Worm (Caenorhabditis elegans) whole organism, young adult: ENCODE data around the gene T05H10.4.

ENCODE experiments used
- B0019.2 ChIP-seq: fragments of 200-800 bp; sonication (Bioruptor generic); conservative IDR thresholded peaks from 2 replicates; pipeline ENCODE4 v1.3.6; 2022; ENCODE audit warnings: missing genetic modification reagents, missing genetic modification characterization, missing compliant biosample characterization
- B0035.1 ChIP-seq: sonication (generic microtip); optimal IDR thresholded peaks from 2 replicates; lab custom pipeline; 2016; ENCODE audit warnings: missing genetic modification characterization, mild to moderate bottlenecking, missing compliant biosample characterization, missing genotype, missing genetic modification reagents
- C06A6.2 ChIP-seq: fragments of 200-800 bp; sonication (Bioruptor generic); conservative IDR thresholded peaks from 2 replicates; pipeline ENCODE4 v1.3.6; 2022; ENCODE audit warnings: missing genetic modification characterization, missing compliant biosample characterization
- C17E4.6 ChIP-seq: fragments of 200-800 bp; sonication (Bioruptor generic); IDR thresholded peaks from 2 replicates; pipeline ENCODE4 v1.3.6; 2022; ENCODE audit warnings: missing genetic modification reagents, missing genetic modification characterization, missing compliant biosample characterization
- F10E7.11 ChIP-seq: sonication (generic microtip); optimal IDR thresholded peaks from 2 replicates; lab custom pipeline; 2017; ENCODE audit warnings: mild to moderate bottlenecking, missing genetic modification characterization, moderate library complexity, missing compliant biosample characterization
- F22D6.2 ChIP-seq: sonication (generic microtip); optimal IDR thresholded peaks from 2 replicates; lab custom pipeline; 2016; ENCODE audit warnings: mild to moderate bottlenecking, missing genetic modification characterization, missing compliant biosample characterization
- F52B5.7 ChIP-seq: sonication (generic microtip); optimal IDR thresholded peaks from 2 replicates; lab custom pipeline; 2016; ENCODE audit warnings: mild to moderate bottlenecking, missing genetic modification characterization, missing compliant biosample characterization
- F57C9.4 ChIP-seq: sonication (generic microtip); optimal IDR thresholded peaks from 2 replicates; lab custom pipeline; 2017; ENCODE audit warnings: mild to moderate bottlenecking, missing genetic modification characterization, missing compliant biosample characterization
- Y95B8A.8 ChIP-seq: fragments of 200-800 bp; sonication (Bioruptor generic); IDR thresholded peaks from 2 replicates; pipeline ENCODE4 v1.3.6; 2022; ENCODE audit warnings: missing genetic modification reagents, missing genetic modification characterization, missing compliant biosample characterization
- aptf-2 ChIP-seq: fragments of 200-800 bp; sonication (Bioruptor generic); conservative IDR thresholded peaks from 2 replicates; pipeline ENCODE4 v1.3.6; 2022; ENCODE audit warnings: missing genetic modification reagents, missing genetic modification characterization, missing compliant biosample characterization
- aptf-3 ChIP-seq: fragments of 200-800 bp; sonication (Bioruptor generic); IDR thresholded peaks from 2 replicates; pipeline ENCODE4 v1.3.6; 2022; ENCODE audit warnings: missing genetic modification characterization, missing compliant biosample characterization
- atf-7 ChIP-seq: sonication (generic microtip); optimal IDR thresholded peaks from 2 replicates; lab custom pipeline; 2017; ENCODE audit warnings: mild to moderate bottlenecking, missing genetic modification characterization, missing compliant biosample characterization
- attf-5 ChIP-seq: fragments of 200-800 bp; sonication (Bioruptor generic); optimal IDR thresholded peaks from 2 replicates; lab custom pipeline; 2018; ENCODE audit warnings: mild to moderate bottlenecking, missing genetic modification characterization, missing compliant biosample characterization
- attf-6 ChIP-seq: fragments of 200-800 bp; sonication (Bioruptor generic); IDR thresholded peaks from 2 replicates; pipeline ENCODE4 v1.3.6; 2022; ENCODE audit warnings: missing genetic modification reagents, missing genetic modification characterization, missing compliant biosample characterization
- bed-1 ChIP-seq: fragments of 200-800 bp; sonication (Bioruptor generic); IDR thresholded peaks from 2 replicates; pipeline ENCODE4 v1.3.6; 2022; ENCODE audit warnings: missing genetic modification reagents, missing genetic modification characterization, missing compliant biosample characterization
- bed-2 ChIP-seq: fragments of 200-800 bp; sonication (Bioruptor generic); IDR thresholded peaks from 2 replicates; pipeline ENCODE4 v1.3.6; 2022; ENCODE audit warnings: missing genetic modification reagents, missing genetic modification characterization, missing compliant biosample characterization
- cebp-1 ChIP-seq, 2 experiments: fragments of 200-800 bp in 1 of 2; sonication (Bioruptor generic) in 1 of 2; sonication (generic microtip) in 1 of 2; IDR thresholded peaks in 1 of 2; optimal IDR thresholded peaks in 1 of 2; 2 replicates each; pipeline versions ENCODE4 v1.3.6 to Lab custom; 2017 to 2022; ENCODE audit warnings: missing compliant biosample characterization in 2 of 2, missing genetic modification characterization in 2 of 2, mild to moderate bottlenecking in 1 of 2, missing genetic modification reagents in 1 of 2, moderate library complexity in 1 of 2
- ceh-40 ChIP-seq: fragments of 200-800 bp; sonication (Bioruptor generic); IDR thresholded peaks from 2 replicates; pipeline ENCODE4 v1.3.6; 2022; ENCODE audit warnings: missing genetic modification characterization, missing compliant biosample characterization
- ceh-79 ChIP-seq: sonication (generic microtip); optimal IDR thresholded peaks from 2 replicates; lab custom pipeline; 2017; ENCODE audit warnings: mild to moderate bottlenecking, missing genetic modification characterization, missing compliant biosample characterization
- ceh-91 ChIP-seq: fragments of 200-800 bp; sonication (Bioruptor generic); IDR thresholded peaks from 2 replicates; pipeline ENCODE4 v1.3.6; 2022; ENCODE audit warnings: missing genetic modification reagents, missing genetic modification characterization, missing compliant biosample characterization
- dox-1 ChIP-seq: fragments of 200-800 bp; sonication (Bioruptor generic); IDR thresholded peaks from 2 replicates; pipeline ENCODE4 v1.3.6; 2022; ENCODE audit warnings: missing genetic modification reagents, missing genetic modification characterization, missing compliant biosample characterization
- dpff-1 ChIP-seq: sonication (generic microtip); optimal IDR thresholded peaks from 2 replicates; lab custom pipeline; 2017; ENCODE audit warnings: mild to moderate bottlenecking, missing genetic modification characterization, missing compliant biosample characterization
- dpl-1 ChIP-seq: fragments of 150-350 bp; optimal IDR thresholded peaks from 2 replicates; lab custom pipeline; 2014; ENCODE audit warnings: missing biosample characterization, missing genetic modification reagents, missing genetic modification characterization
- egl-18 ChIP-seq: fragments of 200-800 bp; sonication (Bioruptor generic); IDR thresholded peaks from 2 replicates; pipeline ENCODE4 v1.3.6; 2022; ENCODE audit warnings: missing genetic modification reagents, missing genetic modification characterization, missing compliant biosample characterization
- egrh-3 ChIP-seq: fragments of 200-800 bp; sonication (Bioruptor generic); IDR thresholded peaks from 2 replicates; pipeline ENCODE4 v1.3.6; 2022; ENCODE audit warnings: missing genetic modification reagents, missing genetic modification characterization, missing compliant biosample characterization
- fkh-3 ChIP-seq: sonication (generic microtip); optimal IDR thresholded peaks from 2 replicates; lab custom pipeline; 2016; ENCODE audit warnings: mild to moderate bottlenecking, missing genetic modification characterization, missing compliant biosample characterization
- hlh-12 ChIP-seq: sonication (generic microtip); optimal IDR thresholded peaks from 2 replicates; lab custom pipeline; 2016; ENCODE audit warnings: missing genetic modification characterization, missing compliant biosample characterization
- hmg-1.2 ChIP-seq: fragments of 200-800 bp; sonication (Bioruptor generic); IDR thresholded peaks from 2 replicates; pipeline ENCODE4 v1.3.6; 2022; ENCODE audit warnings: missing genetic modification reagents, missing genetic modification characterization, missing compliant biosample characterization
- lin-35 ChIP-seq, 3 experiments: fragments of 150-350 bp in 2 of 3; sonication (generic microtip) in 1 of 3; optimal IDR thresholded peaks; 2 replicates each; lab custom pipeline; 2014 to 2018; ENCODE audit warnings: missing biosample characterization in 3 of 3, missing genetic modification characterization in 3 of 3, missing genetic modification reagents in 3 of 3
- lsl-1 ChIP-seq: fragments of 200-800 bp; sonication (Bioruptor generic); optimal IDR thresholded peaks from 2 replicates; lab custom pipeline; 2018; ENCODE audit warnings: mild to moderate bottlenecking, missing genetic modification characterization, moderate library complexity, missing compliant biosample characterization
- madf-8 ChIP-seq: fragments of 200-800 bp; sonication (Bioruptor generic); conservative IDR thresholded peaks from 2 replicates; pipeline ENCODE4 v1.3.6; 2022; ENCODE audit warnings: missing genetic modification reagents, missing genetic modification characterization, missing compliant biosample characterization
- mel-28 ChIP-seq: sonication (generic microtip); optimal IDR thresholded peaks from 2 replicates; lab custom pipeline; 2016; ENCODE audit warnings: borderline replicate concordance, mild to moderate bottlenecking, missing genetic modification characterization, missing compliant biosample characterization
- nfya-1 ChIP-seq: sonication (generic microtip); optimal IDR thresholded peaks from 2 replicates; lab custom pipeline; 2017; ENCODE audit warnings: antibody characterized with exemption, missing compliant biosample characterization, missing genetic modification characterization, borderline replicate concordance; ENCODE audit not compliant: insufficient read depth
- nfyb-1 ChIP-seq: fragments of 200-800 bp; sonication (Bioruptor generic); IDR thresholded peaks from 2 replicates; pipeline ENCODE4 v1.3.6; 2022; ENCODE audit warnings: missing genetic modification reagents, missing genetic modification characterization, missing compliant biosample characterization
- nhr-27 ChIP-seq: fragments of 200-800 bp; sonication (Bioruptor generic); optimal IDR thresholded peaks from 2 replicates; lab custom pipeline; 2018; ENCODE audit warnings: mild to moderate bottlenecking, missing genetic modification characterization, moderate library complexity, missing compliant biosample characterization
- nhr-90 ChIP-seq: sonication (generic microtip); optimal IDR thresholded peaks from 2 replicates; lab custom pipeline; 2016; ENCODE audit warnings: missing genotype, mild to moderate bottlenecking, missing genetic modification characterization, missing compliant biosample characterization
- pbrm-1 ChIP-seq: fragments of 200-800 bp; sonication (Bioruptor generic); IDR thresholded peaks from 2 replicates; pipeline ENCODE4 v1.3.6; 2022; ENCODE audit warnings: missing genetic modification reagents, missing genetic modification characterization, missing compliant biosample characterization
- pha-4 ChIP-seq: fragments of 150-350 bp; sonication (generic microtip); optimal IDR thresholded peaks from 2 replicates; lab custom pipeline; 2014; ENCODE audit warnings: missing biosample characterization, missing genetic modification reagents, missing genetic modification characterization
- rec-8 ChIP-seq, 2 experiments: sonication (generic microtip); optimal IDR thresholded peaks; 2 replicates each; lab custom pipeline; 2016; ENCODE audit warnings: mild to moderate bottlenecking in 2 of 2, missing genetic modification characterization in 2 of 2, missing genetic modification reagents in 2 of 2, missing genotype in 2 of 2, missing biosample characterization in 1 of 2, missing compliant biosample characterization in 1 of 2, moderate library complexity in 1 of 2
- repo-1 ChIP-seq: sonication (generic microtip); optimal IDR thresholded peaks from 2 replicates; lab custom pipeline; 2017; ENCODE audit warnings: mild to moderate bottlenecking, missing genetic modification characterization, missing compliant biosample characterization
- rpc-1 ChIP-seq, 2 experiments: fragments of 150-350 bp in 1 of 2; sonication (generic microtip) in 1 of 2; optimal IDR thresholded peaks; 2 replicates each; lab custom pipeline; 2014 to 2018; ENCODE audit warnings: missing biosample characterization in 1 of 2, missing genetic modification characterization in 1 of 2, missing genetic modification reagents in 1 of 2, missing genotype in 1 of 2
- snpc-1.1 ChIP-seq: sonication (generic microtip); optimal IDR thresholded peaks from 2 replicates; lab custom pipeline; 2017; ENCODE audit warnings: missing genetic modification characterization, mild to moderate bottlenecking, missing compliant biosample characterization, antibody characterized with exemption, moderate library complexity, missing genotype, missing genetic modification reagents; ENCODE audit not compliant: insufficient read depth
- tlf-1 ChIP-seq: fragments of 200-800 bp; sonication (Bioruptor generic); optimal IDR thresholded peaks from 2 replicates; lab custom pipeline; 2018; ENCODE audit warnings: mild to moderate bottlenecking, missing genetic modification characterization, missing compliant biosample characterization
- unc-130 ChIP-seq: sonication (generic microtip); optimal IDR thresholded peaks from 2 replicates; lab custom pipeline; 2016; ENCODE audit warnings: missing genetic modification reagents, missing genetic modification characterization, missing compliant biosample characterization
- ztf-28 ChIP-seq: fragments of 200-800 bp; sonication (Bioruptor generic); IDR thresholded peaks from 2 replicates; pipeline ENCODE4 v1.3.6; 2022; ENCODE audit warnings: missing genetic modification reagents, missing genetic modification characterization, missing compliant biosample characterization
- ztf-3 ChIP-seq: fragments of 200-800 bp; sonication (Bioruptor generic); optimal IDR thresholded peaks from 2 replicates; lab custom pipeline; 2018; ENCODE audit warnings: mild to moderate bottlenecking, missing genetic modification characterization, missing compliant biosample characterization

T05H10.4 gene

ce11 chrII:8075324-8075810 lies 22.4 kb downstream of the T05H10.4 start, which contains the start of gene K02C4.2 (continued):
- TF ChIP-seq egl-18 (GFP tag; lab: Robert Waterston, UW): no peak
- no peak for TF ChIP-seq nfya-1 (tag; lab: Kevin White, UChicago)
- peak; percentile 34 for TF ChIP-seq hlh-12 (tag; lab: Kevin White, UChicago)
- TF ChIP-seq pha-4 (tag; lab: Kevin White, UChicago): no peak
- TF ChIP-seq madf-8 (GFP tag; lab: Robert Waterston, UW): no peak
- peak; percentile 73 for TF ChIP-seq nhr-27 (tag; lab: Kevin White, UChicago)
- peak; percentile 69 for TF ChIP-seq ztf-3 (GFP tag; lab: Kevin White, UChicago)
- TF ChIP-seq Y95B8A.8 (GFP tag; lab: Robert Waterston, UW): no peak
- peak; percentile 59 for TF ChIP-seq atf-7 (tag; lab: Kevin White, UChicago)
- TF ChIP-seq ceh-79 (tag; lab: Kevin White, UChicago): peak; percentile 56
- peak; percentile 91 for TF ChIP-seq nhr-90 (tag; lab: Kevin White, UChicago)
- no peak for TF ChIP-seq C17E4.6 (GFP tag; lab: Robert Waterston, UW)
- TF ChIP-seq dpl-1 (GFP tag; lab: Kevin White, UChicago): peak; percentile 37
- TF ChIP-seq ztf-28 (GFP tag; lab: Robert Waterston, UW): peak; percentile 73; the same call in 1 of the 2 replicates
- TF ChIP-seq F22D6.2 (tag; lab: Kevin White, UChicago): no peak
- peak; percentile 58 for TF ChIP-seq hmg-1.2 (GFP tag; lab: Robert Waterston, UW)
- 0 out of 2 replicates have a peak, but pooled peaks have one; percentile 40 for TF ChIP-seq B0019.2 (GFP tag; lab: Robert Waterston, UW)
- TF ChIP-seq F10E7.11 (tag; lab: Kevin White, UChicago): no peak
- peak; percentile 85 for TF ChIP-seq fkh-3 (tag; lab: Kevin White, UChicago)
- TF ChIP-seq B0035.1 (tag; lab: Kevin White, UChicago): peak; percentile 19
- no peak for TF ChIP-seq egrh-3 (GFP tag; lab: Robert Waterston, UW)
- peak; percentile 91 for TF ChIP-seq nfyb-1 (GFP tag; lab: Robert Waterston, UW)
- peak; percentile 1 for TF ChIP-seq F57C9.4 (tag; lab: Kevin White, UChicago)
- 0 out of 2 replicates have a peak, but pooled peaks have one; percentile 8 for TF ChIP-seq ceh-91
- TF ChIP-seq bed-1: no peak
- TF ChIP-seq tlf-1: peak; percentile 75
- TF ChIP-seq lin-35 (GFP tag; optimal IDR thresholded peaks at IDR 0.05; lab: Kevin White, UChicago): peak in 1 of 3 experiments; percentile 72
- peak; percentile 91 for TF ChIP-seq dox-1
- TF ChIP-seq rec-8 (tag; optimal IDR thresholded peaks at IDR 0.05; lab: Kevin White, UChicago): peak; percentile 70 to 73
- peak; percentile 68 for TF ChIP-seq unc-130 (GFP tag; lab: Kevin White, UChicago)
- peak; percentile 84; the same call in 1 of the 2 replicates for TF ChIP-seq aptf-3 (GFP tag; lab: Robert Waterston, UW)
- peak; percentile 68 for TF ChIP-seq lsl-1
- TF ChIP-seq attf-6 (GFP tag; lab: Robert Waterston, UW): no peak
- TF ChIP-seq bed-2 (GFP tag; lab: Robert Waterston, UW): no peak
- TF ChIP-seq F52B5.7 (tag; lab: Kevin White, UChicago): peak; percentile 93
- TF ChIP-seq aptf-2 (GFP tag; lab: Robert Waterston, UW): peak; percentile 65; the same call in 1 of the 2 replicates
- peak; percentile 72 for TF ChIP-seq attf-5 (GFP tag; lab: Kevin White, UChicago)
- no peak for TF ChIP-seq dpff-1 (tag; lab: Kevin White, UChicago)
- TF ChIP-seq snpc-1.1 (tag; lab: Kevin White, UChicago): peak; percentile 34
- TF ChIP-seq rpc-1 (optimal IDR thresholded peaks at IDR 0.05; lab: Kevin White, UChicago): peak; percentile 97
- TF ChIP-seq rpc-1 (tag; optimal IDR thresholded peaks at IDR 0.05; lab: Kevin White, UChicago): peak; percentile 93
- peak; percentile 55; the same call in 1 of the 2 replicates for TF ChIP-seq C06A6.2
- no peak for TF ChIP-seq mel-28 (tag; lab: Kevin White, UChicago)
- 0 out of 2 replicates have a peak, but pooled peaks have one; percentile 27 for TF ChIP-seq cebp-1 (GFP tag; IDR thresholded peaks at IDR 0.05; lab: Robert Waterston, UW)
- TF ChIP-seq cebp-1 (tag; optimal IDR thresholded peaks at IDR 0.05; lab: Kevin White, UChicago): peak; percentile 71
- TF ChIP-seq pbrm-1 (GFP tag; lab: Robert Waterston, UW): peak; percentile 66; the same call in 1 of the 2 replicates
- peak; percentile 87 for TF ChIP-seq repo-1 (tag; lab: Kevin White, UChicago)
- peak; percentile 57; the same call in 1 of the 2 replicates for TF ChIP-seq ceh-40 (GFP tag; lab: Robert Waterston, UW)
